Fruit fly (Drosophila melanogaster) whole organism, embryonic: Measurements from ENCODE around the gene dyw.

Experiments used
- Ada2b ChIP-seq: fragments of 200-800 bp; sonication (Bioruptor generic); IDR thresholded peaks from 2 replicates; pipeline ENCODE4 v1.3.6; 2022; ENCODE audit warnings: missing biosample characterization, missing genetic modification characterization
- Aef1 ChIP-seq: fragments of 200-800 bp; sonication (Bioruptor generic); IDR thresholded peaks from 3 replicates; pipeline ENCODE4 v1.3.6; 2022; ENCODE audit warnings: missing biosample characterization, missing genetic modification characterization
- CG10267 ChIP-seq: fragments of 200-800 bp; sonication (Bioruptor generic); optimal IDR thresholded peaks from 2 replicates; lab custom pipeline; 2018; ENCODE audit warnings: missing biosample characterization, mild to moderate bottlenecking, missing genetic modification characterization, moderate library complexity
- CG1233 ChIP-seq: fragments of 200-800 bp; sonication (Bioruptor generic); optimal IDR thresholded peaks from 4 replicates; lab custom pipeline; 2018; ENCODE audit warnings: missing biosample characterization, mild to moderate bottlenecking, missing genetic modification characterization
- CG12391 ChIP-seq: fragments of 200-800 bp; sonication (Bioruptor generic); optimal IDR thresholded peaks from 3 replicates; lab custom pipeline; 2018; ENCODE audit warnings: missing biosample characterization, mild to moderate bottlenecking, missing genetic modification characterization, moderate library complexity
- CG12942 ChIP-seq: fragments of 200-800 bp; sonication (Bioruptor generic); optimal IDR thresholded peaks from 3 replicates; lab custom pipeline; 2016; ENCODE audit warnings: missing biosample characterization, missing genetic modification characterization
- CG14710 ChIP-seq: fragments of 200-800 bp; sonication (Bioruptor generic); optimal IDR thresholded peaks from 3 replicates; lab custom pipeline; 2019; ENCODE audit warnings: missing biosample characterization, mild to moderate bottlenecking, missing genetic modification characterization, moderate library complexity
- CG15601 ChIP-seq: fragments of 200-800 bp; sonication (Bioruptor generic); optimal IDR thresholded peaks from 3 replicates; lab custom pipeline; 2019; ENCODE audit warnings: missing biosample characterization, mild to moderate bottlenecking, missing genetic modification characterization, moderate library complexity
- CG16815 ChIP-seq: fragments of 200-800 bp; sonication (Bioruptor generic); optimal IDR thresholded peaks from 3 replicates; lab custom pipeline; 2017; ENCODE audit warnings: missing biosample characterization, mild to moderate bottlenecking, missing genetic modification characterization
- CG17359 ChIP-seq: fragments of 200-800 bp; sonication (Bioruptor generic); optimal IDR thresholded peaks from 3 replicates; lab custom pipeline; 2018; ENCODE audit warnings: missing biosample characterization, mild to moderate bottlenecking, missing genetic modification characterization, moderate library complexity
- CG17361 ChIP-seq: fragments of 200-800 bp; sonication (Bioruptor generic); IDR thresholded peaks from 3 replicates; pipeline ENCODE4 v1.3.6; 2022; ENCODE audit warnings: missing biosample characterization, missing genetic modification characterization
- CG17568 ChIP-seq: fragments of 200-800 bp; sonication (Bioruptor generic); optimal IDR thresholded peaks from 2 replicates; lab custom pipeline; 2018; ENCODE audit warnings: missing biosample characterization, mild to moderate bottlenecking, missing genetic modification characterization, moderate library complexity
- CG2120 ChIP-seq: fragments of 200-800 bp; sonication (Bioruptor generic); optimal IDR thresholded peaks from 3 replicates; lab custom pipeline; 2016; ENCODE audit warnings: missing biosample characterization, missing genetic modification characterization
- CG4617 ChIP-seq: fragments of 200-800 bp; sonication (Bioruptor generic); optimal IDR thresholded peaks from 3 replicates; lab custom pipeline; 2016; ENCODE audit warnings: missing biosample characterization, missing genetic modification characterization, borderline replicate concordance
- CG4707 ChIP-seq: fragments of 200-800 bp; sonication (Bioruptor generic); optimal IDR thresholded peaks from 2 replicates; lab custom pipeline; 2018; ENCODE audit warnings: missing biosample characterization, mild to moderate bottlenecking, missing genetic modification characterization, moderate library complexity
- CG7839 ChIP-seq: fragments of 200-800 bp; sonication (Bioruptor generic); optimal IDR thresholded peaks from 3 replicates; lab custom pipeline; 2018; ENCODE audit warnings: missing biosample characterization, mild to moderate bottlenecking, missing genetic modification characterization, moderate library complexity
- CG8388 ChIP-seq: fragments of 200-800 bp; sonication (Bioruptor generic); optimal IDR thresholded peaks from 2 replicates; lab custom pipeline; 2019; ENCODE audit warnings: missing biosample characterization, mild to moderate bottlenecking, missing genetic modification characterization, moderate library complexity
- D19A ChIP-seq: fragments of 200-800 bp; optimal IDR thresholded peaks from 3 replicates; lab custom pipeline; 2019; ENCODE audit warnings: missing biosample characterization, mild to moderate bottlenecking, missing genetic modification characterization, moderate library complexity
- Dek ChIP-seq: fragments of 200-800 bp; sonication (Bioruptor generic); optimal IDR thresholded peaks from 3 replicates; lab custom pipeline; 2019; ENCODE audit warnings: missing biosample characterization, mild to moderate bottlenecking, missing genetic modification characterization, moderate library complexity
- Dip3 ChIP-seq: fragments of 200-800 bp; sonication (Bioruptor generic); optimal IDR thresholded peaks from 3 replicates; lab custom pipeline; 2016; ENCODE audit warnings: missing biosample characterization, missing genetic modification characterization
- Drgx ChIP-seq: fragments of 200-800 bp; sonication (Bioruptor generic); IDR thresholded peaks from 2 replicates; pipeline ENCODE4 v1.3.6; 2022; ENCODE audit warnings: missing biosample characterization, missing genetic modification characterization
- Lhr ChIP-seq: fragments of 200-800 bp; sonication (Bioruptor generic); optimal IDR thresholded peaks from 3 replicates; lab custom pipeline; 2017; ENCODE audit warnings: mild to moderate bottlenecking, missing biosample characterization, missing genetic modification reagents, missing genetic modification characterization
- Lim3 ChIP-seq: fragments of 200-800 bp; sonication (Bioruptor generic); IDR thresholded peaks from 2 replicates; pipeline ENCODE4 v1.3.6; 2022; ENCODE audit warnings: missing biosample characterization, missing genetic modification characterization
- Meics ChIP-seq: fragments of 200-800 bp; sonication (Bioruptor generic); optimal IDR thresholded peaks from 2 replicates; lab custom pipeline; 2017; ENCODE audit warnings: missing biosample characterization, mild to moderate bottlenecking, missing genetic modification characterization
- NC2β ChIP-seq: fragments of 200-800 bp; sonication (Bioruptor generic); optimal IDR thresholded peaks from 2 replicates; lab custom pipeline; 2016; ENCODE audit warnings: missing biosample characterization, missing genetic modification characterization
- Rx ChIP-seq: fragments of 200-800 bp; sonication (Bioruptor generic); IDR thresholded peaks from 2 replicates; pipeline ENCODE4 v1.3.6; 2022; ENCODE audit warnings: missing biosample characterization, missing genetic modification characterization
- Side ChIP-seq: fragments of 200-800 bp; sonication (Bioruptor generic); optimal IDR thresholded peaks from 2 replicates; lab custom pipeline; 2016; ENCODE audit warnings: missing biosample characterization, missing genetic modification characterization
- Spps ChIP-seq: fragments of 200-800 bp; sonication (Bioruptor generic); optimal IDR thresholded peaks from 2 replicates; lab custom pipeline; 2018; ENCODE audit warnings: missing biosample characterization, mild to moderate bottlenecking, missing genetic modification characterization
- Vsx1 ChIP-seq: fragments of 200-800 bp; sonication (Bioruptor generic); optimal IDR thresholded peaks from 2 replicates; lab custom pipeline; 2017; ENCODE audit warnings: missing biosample characterization, mild to moderate bottlenecking, missing genetic modification characterization, missing genetic modification reagents
- YL-1 ChIP-seq: fragments of 200-800 bp; sonication (Bioruptor generic); optimal IDR thresholded peaks from 3 replicates; lab custom pipeline; 2017; ENCODE audit warnings: missing biosample characterization, mild to moderate bottlenecking, missing genetic modification characterization
- caup ChIP-seq: fragments of 200-800 bp; sonication (Bioruptor generic); optimal IDR thresholded peaks from 3 replicates; lab custom pipeline; 2017; ENCODE audit warnings: missing biosample characterization, mild to moderate bottlenecking, missing genetic modification characterization, moderate library complexity; ENCODE audit not compliant: severe bottlenecking
- dimm ChIP-seq: fragments of 200-800 bp; sonication (Bioruptor generic); IDR thresholded peaks from 2 replicates; pipeline ENCODE4 v1.3.6; 2022; ENCODE audit warnings: missing biosample characterization, missing genetic modification characterization
- fd3F ChIP-seq: fragments of 200-800 bp; sonication (Bioruptor generic); optimal IDR thresholded peaks from 2 replicates; lab custom pipeline; 2018; ENCODE audit warnings: missing biosample characterization, mild to moderate bottlenecking, missing genetic modification characterization, moderate library complexity
- gcm ChIP-seq: fragments of 200-800 bp; sonication (Bioruptor generic); optimal IDR thresholded peaks from 2 replicates; lab custom pipeline; 2019; ENCODE audit warnings: missing biosample characterization, mild to moderate bottlenecking, missing genetic modification characterization, moderate library complexity
- ham ChIP-seq: fragments of 200-800 bp; sonication (Bioruptor generic); IDR thresholded peaks from 2 replicates; pipeline ENCODE4 v1.3.6; 2022; ENCODE audit warnings: missing biosample characterization, missing genetic modification characterization
- her ChIP-seq: fragments of 200-800 bp; sonication (Bioruptor generic); optimal IDR thresholded peaks from 2 replicates; lab custom pipeline; 2016; ENCODE audit warnings: missing biosample characterization, missing genetic modification characterization
- inv ChIP-seq: fragments of 200-800 bp; sonication (Bioruptor generic); IDR thresholded peaks from 2 replicates; pipeline ENCODE4 v1.3.6; 2022; ENCODE audit warnings: missing biosample characterization, missing genetic modification characterization; ENCODE audit not compliant: partially characterized antibody
- maf-S ChIP-seq: fragments of 200-800 bp; sonication (Bioruptor generic); optimal IDR thresholded peaks from 2 replicates; lab custom pipeline; 2016; ENCODE audit warnings: missing biosample characterization, missing genetic modification characterization
- oc ChIP-seq: fragments of 200-800 bp; sonication (Bioruptor generic); optimal IDR thresholded peaks from 2 replicates; lab custom pipeline; 2018; ENCODE audit warnings: missing biosample characterization, mild to moderate bottlenecking, missing genetic modification characterization, moderate library complexity
- prd ChIP-seq, 3 experiments: fragments of >200 bp in 2 of 3; fragments of 200-800 bp in 1 of 3; sonication (Bioruptor generic) in 1 of 3; optimal IDR thresholded peaks in 2 of 3; IDR thresholded peaks in 1 of 3; 2 replicates in 2 of 3; 3 replicates in 1 of 3; pipeline versions ENCODE4 v1.3.6 to Lab custom; 2017 to 2022; ENCODE audit warnings: missing biosample characterization in 1 of 3, missing genetic modification characterization in 1 of 3
- psq ChIP-seq: fragments of 200-800 bp; sonication (Bioruptor generic); optimal IDR thresholded peaks from 2 replicates; lab custom pipeline; 2017; ENCODE audit warnings: missing biosample characterization, missing genetic modification characterization
- repo ChIP-seq: fragments of 200-800 bp; sonication (Bioruptor generic); optimal IDR thresholded peaks from 2 replicates; lab custom pipeline; 2016; ENCODE audit warnings: missing biosample characterization, missing genetic modification characterization
- run ChIP-seq: fragments of 200-800 bp; sonication (Bioruptor generic); optimal IDR thresholded peaks from 3 replicates; lab custom pipeline; 2018; ENCODE audit warnings: missing biosample characterization, mild to moderate bottlenecking, missing genetic modification characterization
- salm ChIP-seq: fragments of 200-800 bp; sonication (Bioruptor generic); optimal IDR thresholded peaks from 2 replicates; lab custom pipeline; 2018; ENCODE audit warnings: missing biosample characterization, mild to moderate bottlenecking, missing genetic modification characterization
- schlank ChIP-seq: fragments of 200-800 bp; sonication (Bioruptor generic); optimal IDR thresholded peaks from 2 replicates; lab custom pipeline; 2018; ENCODE audit warnings: missing biosample characterization, mild to moderate bottlenecking, missing genetic modification characterization
- sens-2 ChIP-seq: fragments of 200-800 bp; sonication (Bioruptor generic); IDR thresholded peaks from 2 replicates; pipeline ENCODE4 v1.3.6; 2022; ENCODE audit warnings: missing biosample characterization, missing genetic modification characterization
- sr ChIP-seq: fragments of 200-800 bp; sonication (Bioruptor generic); IDR thresholded peaks from 3 replicates; pipeline ENCODE4 v1.3.6; 2022; ENCODE audit warnings: missing biosample characterization, missing genetic modification characterization
- tio ChIP-seq: fragments of 200-800 bp; sonication (Bioruptor generic); optimal IDR thresholded peaks from 2 replicates; lab custom pipeline; 2017; ENCODE audit warnings: missing biosample characterization, missing genetic modification characterization, inconsistent platforms
- zen2 ChIP-seq: fragments of 200-800 bp; sonication (Bioruptor generic); IDR thresholded peaks from 3 replicates; pipeline ENCODE4 v1.3.6; 2022; ENCODE audit warnings: missing biosample characterization, missing genetic modification characterization; ENCODE audit not compliant: partially characterized antibody

dyw gene

dm6 chrX:2647472-2647883 lies 46.2 kb downstream of the dyw start (continued):
- TF ChIP-seq Rx (GFP tag; lab: Robert Waterston, UW) (0 out of 2 replicates have a peak, but pooled peaks have one; percentile 40), inv (GFP tag; lab: Robert Waterston, UW) (no peak), CG17361 (peak; percentile 48; the same call in 2 of the 3 replicates), caup (GFP tag; lab: Kevin White, UChicago) (peak; percentile 29), her (GFP tag; lab: Kevin White, UChicago) (peak; percentile 42), Side (peak; percentile 39), CG15601 (peak; percentile 33), psq (GFP tag; lab: Kevin White, UChicago) (no peak), YL-1 (GFP tag; lab: Kevin White, UChicago) (no peak), tio (GFP tag; lab: Kevin White, UChicago) (peak; percentile 46), Ada2b (GFP tag; lab: Robert Waterston, UW) (peak; percentile 57), sens-2 (GFP tag; lab: Robert Waterston, UW) (0 out of 2 replicates have a peak, but pooled peaks have one; percentile 21), prd (optimal IDR thresholded peaks at IDR 0.05; lab: Kevin White, UChicago) (no peak), prd (GFP tag; IDR thresholded peaks at IDR 0.05; lab: Robert Waterston, UW) (peak; percentile 64), CG12391 (tag; lab: Kevin White, UChicago) (peak; percentile 58), CG12942 (GFP tag; lab: Kevin White, UChicago) (peak; percentile 47), Dek (peak; percentile 58), schlank (tag; lab: Kevin White, UChicago) (peak; percentile 27), ham (no peak), CG17359 (tag; lab: Kevin White, UChicago) (peak; percentile 71), run (tag; lab: Kevin White, UChicago) (peak; percentile 53), repo (GFP tag; lab: Kevin White, UChicago) (peak; percentile 48), CG2120 (peak; percentile 71), Spps (tag; lab: Kevin White, UChicago) (no peak), CG7839 (tag; lab: Kevin White, UChicago) (peak; percentile 72), Drgx (GFP tag; lab: Robert Waterston, UW) (peak; percentile 89), zen2 (GFP tag; lab: Robert Waterston, UW) (no peak), dimm (GFP tag; lab: Robert Waterston, UW) (0 out of 2 replicates have a peak, but pooled peaks have one; percentile 17), CG16815 (GFP tag; lab: Kevin White, UChicago) (peak; percentile 24), CG14710 (tag; lab: Kevin White, UChicago) (peak; percentile 33), CG10267 (tag; lab: Kevin White, UChicago) (peak; percentile 50), Aef1 (peak; percentile 54; the same call in 2 of the 3 replicates), Lhr (GFP tag; lab: Kevin White, UChicago) (peak; percentile 5), CG17568 (GFP tag; lab: Kevin White, UChicago) (peak; percentile 53), Dip3 (peak; percentile 16), salm (tag; lab: Kevin White, UChicago) (peak; percentile 9), CG4707 (GFP tag; lab: Kevin White, UChicago) (no peak), gcm (GFP tag; lab: Kevin White, UChicago) (peak; percentile 50), fd3F (GFP tag; lab: Kevin White, UChicago) (peak; percentile 36), CG8388 (peak; percentile 50), oc (peak; percentile 52), D19A (tag; lab: Kevin White, UChicago) (peak; percentile 46), sr (GFP tag; lab: Robert Waterston, UW) (peak; percentile 4; the same call in 1 of the 3 replicates), CG1233 (GFP tag; lab: Kevin White, UChicago) (peak; percentile 34), CG4617 (GFP tag; lab: Kevin White, UChicago) (no peak), NC2β (peak; percentile 24), Vsx1 (GFP tag; lab: Kevin White, UChicago) (peak; percentile 26), Meics (peak; percentile 56), Lim3 (GFP tag; lab: Robert Waterston, UW) (no peak), maf-S (GFP tag; lab: Kevin White, UChicago) (peak; percentile 58)
